Worm (Caenorhabditis elegans): ENCODE data around the gene C05B5.1.

DNA sequence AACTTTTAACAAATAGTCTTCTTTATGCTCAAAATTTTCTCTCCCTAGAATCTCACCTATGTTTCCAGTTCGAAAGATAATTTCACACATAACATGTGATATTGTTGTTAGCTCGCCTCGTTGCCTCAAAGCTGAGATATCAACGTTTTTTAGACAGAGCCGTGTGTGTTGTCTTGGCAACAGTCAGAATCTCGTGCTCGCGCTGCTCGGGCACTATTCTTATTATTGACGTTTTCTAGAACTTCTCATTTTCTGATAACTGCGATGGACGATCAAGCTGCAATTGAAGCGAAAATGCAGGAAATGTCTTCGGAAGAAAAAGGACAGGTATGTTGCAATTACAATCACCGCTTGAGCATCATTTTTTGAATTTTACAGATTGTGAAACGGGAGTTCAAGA lies 47.5 kb upstream of the C05B5.1 start, which contains the start of gene xbx-3:
- no peak for TF ChIP-seq ztf-11 (tag; optimal IDR thresholded peaks at IDR 0.05)
- TF ChIP-seq unc-62 (GFP tag; optimal IDR thresholded peaks at IDR 0.05) = no peak
- no peak for TF ChIP-seq nhr-237 (tag; optimal IDR thresholded peaks at IDR 0.05)
- no peak for TF ChIP-seq hlh-1 (tag; optimal IDR thresholded peaks at IDR 0.05)
- no peak for TF ChIP-seq mep-1 (tag; optimal IDR thresholded peaks at IDR 0.05)
- TF ChIP-seq elt-3 (tag; optimal IDR thresholded peaks at IDR 0.05) = no peak
- TF ChIP-seq lsy-2 (tag; optimal IDR thresholded peaks at IDR 0.05) = no peak
- TF ChIP-seq lin-13 (tag; optimal IDR thresholded peaks at IDR 0.05) = no peak
- TF ChIP-seq ham-2 (GFP tag; optimal IDR thresholded peaks at IDR 0.05) = no peak
- TF ChIP-seq ceh-43 (GFP tag; optimal IDR thresholded peaks at IDR 0.05) = no peak
- no peak for TF ChIP-seq nhr-12 (tag; optimal IDR thresholded peaks at IDR 0.05)
- TF ChIP-seq ces-1 (GFP tag; optimal IDR thresholded peaks at IDR 0.05) = no peak

Data from whole organism, mixed stage, embryonic.